Fruit fly (Drosophila melanogaster): ENCODE data around the gene CG10383.

dm6 chr2L:18714086-18714485 lies 18.7 kb upstream of the CG10383 start:
- TF ChIP-seq gl (tag; optimal IDR thresholded peaks at IDR 0.05) (no peak), CG14655 (GFP tag; optimal IDR thresholded peaks at IDR 0.05) (no peak), CG8159 (tag; optimal IDR thresholded peaks at IDR 0.05) (no peak), CG4496 (GFP tag; IDR thresholded peaks at IDR 0.05) (no peak), Ets98B (GFP tag; IDR thresholded peaks at IDR 0.05) (no peak), rn (GFP tag; IDR thresholded peaks at IDR 0.05) (no peak), fd96Ca (GFP tag; IDR thresholded peaks at IDR 0.05) (no peak), CG8301 (tag; optimal IDR thresholded peaks at IDR 0.05) (no peak), CG12605 (GFP tag; IDR thresholded peaks at IDR 0.05) (no peak), Pif1A (GFP tag; optimal IDR thresholded peaks at IDR 0.05) (no peak), CG17806 (tag; optimal IDR thresholded peaks at IDR 0.05) (no peak)

Data from whole organism, pupa.